Fruit fly (Drosophila melanogaster) whole organism, pupa: Measurements from ENCODE around the gene CG18810.

ENCODE experiments used
- CG10348 ChIP-seq: fragments of 200-800 bp; sonication (Bioruptor generic); IDR thresholded peaks from 2 replicates; pipeline ENCODE4 v1.3.6; 2022; ENCODE audit warnings: missing biosample characterization, missing genetic modification characterization
- CG12605 ChIP-seq: fragments of 200-800 bp; sonication (Bioruptor generic); IDR thresholded peaks from 2 replicates; pipeline ENCODE4 v1.3.6; 2022; ENCODE audit warnings: missing biosample characterization, missing genetic modification characterization
- CG13204 ChIP-seq: fragments of 200-800 bp; sonication (Bioruptor generic); optimal IDR thresholded peaks from 2 replicates; lab custom pipeline; 2018; ENCODE audit warnings: missing biosample characterization, mild to moderate bottlenecking, missing genetic modification characterization, moderate library complexity
- CG14655 ChIP-seq: fragments of 200-800 bp; sonication (Bioruptor generic); optimal IDR thresholded peaks from 3 replicates; lab custom pipeline; 2017; ENCODE audit warnings: mild to moderate bottlenecking, missing biosample characterization, missing genetic modification reagents, missing genetic modification characterization
- CG15710 ChIP-seq: fragments of 200-800 bp; sonication (Bioruptor generic); optimal IDR thresholded peaks from 2 replicates; lab custom pipeline; 2018; ENCODE audit warnings: missing biosample characterization, mild to moderate bottlenecking, missing genetic modification characterization, moderate library complexity
- CG17806 ChIP-seq: fragments of 200-800 bp; sonication (Bioruptor generic); optimal IDR thresholded peaks from 2 replicates; lab custom pipeline; 2018; ENCODE audit warnings: missing biosample characterization, mild to moderate bottlenecking, missing genetic modification characterization, moderate library complexity
- CG32121 ChIP-seq: fragments of 200-800 bp; sonication (Bioruptor generic); IDR thresholded peaks from 2 replicates; pipeline ENCODE4 v1.3.6; 2022; ENCODE audit warnings: missing biosample characterization, missing genetic modification characterization
- CG34367 ChIP-seq: fragments of 200-800 bp; sonication (Bioruptor generic); optimal IDR thresholded peaks from 2 replicates; lab custom pipeline; 2018; ENCODE audit warnings: missing biosample characterization, mild to moderate bottlenecking, missing genetic modification characterization
- CG4496 ChIP-seq: fragments of 200-800 bp; sonication (Bioruptor generic); IDR thresholded peaks from 3 replicates; pipeline ENCODE4 v1.3.6; 2022; ENCODE audit warnings: missing biosample characterization, missing genetic modification characterization
- CG8159 ChIP-seq: fragments of 200-800 bp; sonication (Bioruptor generic); optimal IDR thresholded peaks from 3 replicates; lab custom pipeline; 2018; ENCODE audit warnings: missing biosample characterization, mild to moderate bottlenecking, missing genetic modification characterization, moderate library complexity
- CG8301 ChIP-seq: fragments of 200-800 bp; sonication (Bioruptor generic); optimal IDR thresholded peaks from 2 replicates; lab custom pipeline; 2018; ENCODE audit warnings: missing biosample characterization, mild to moderate bottlenecking, missing genetic modification characterization
- CG9948 ChIP-seq: fragments of 200-800 bp; sonication (Bioruptor generic); optimal IDR thresholded peaks from 2 replicates; lab custom pipeline; 2018; ENCODE audit warnings: missing biosample characterization, mild to moderate bottlenecking, missing genetic modification characterization, moderate library complexity
- D1 ChIP-seq: fragments of 200-800 bp; sonication (Bioruptor generic); optimal IDR thresholded peaks from 2 replicates; lab custom pipeline; 2018; ENCODE audit warnings: missing biosample characterization, mild to moderate bottlenecking, missing genetic modification characterization, moderate library complexity
- EcR ChIP-seq: fragments of 200-800 bp; sonication (Bioruptor generic); optimal IDR thresholded peaks from 3 replicates; lab custom pipeline; 2019; ENCODE audit warnings: missing biosample characterization, missing genetic modification characterization, mild to moderate bottlenecking, moderate library complexity, missing genetic modification reagents
- Ets98B ChIP-seq: fragments of 200-800 bp; sonication (Bioruptor generic); IDR thresholded peaks from 2 replicates; pipeline ENCODE4 v1.3.6; 2022; ENCODE audit warnings: missing biosample characterization, missing genetic modification characterization
- Pif1A ChIP-seq: fragments of 200-800 bp; sonication (Bioruptor generic); optimal IDR thresholded peaks from 3 replicates; lab custom pipeline; 2016; ENCODE audit warnings: missing biosample characterization, missing genetic modification characterization
- Pif1B ChIP-seq: fragments of 200-800 bp; sonication (Bioruptor generic); optimal IDR thresholded peaks from 3 replicates; lab custom pipeline; 2016; ENCODE audit warnings: missing biosample characterization, missing genetic modification characterization
- Snoo ChIP-seq: fragments of 200-800 bp; sonication (Bioruptor generic); optimal IDR thresholded peaks from 3 replicates; lab custom pipeline; 2017; ENCODE audit warnings: missing biosample characterization, mild to moderate bottlenecking, missing genetic modification characterization, inconsistent platforms
- fd96Ca ChIP-seq: fragments of 200-800 bp; sonication (Bioruptor generic); IDR thresholded peaks from 3 replicates; pipeline ENCODE4 v1.3.6; 2022; ENCODE audit warnings: missing biosample characterization, missing genetic modification characterization
- gl ChIP-seq: fragments of 200-800 bp; sonication (Bioruptor generic); optimal IDR thresholded peaks from 2 replicates; lab custom pipeline; 2018; ENCODE audit warnings: missing biosample characterization, mild to moderate bottlenecking, missing genetic modification characterization
- rn ChIP-seq: fragments of 200-800 bp; sonication (Bioruptor generic); IDR thresholded peaks from 2 replicates; pipeline ENCODE4 v1.3.6; 2022; ENCODE audit warnings: missing biosample characterization, missing genetic modification characterization

Gene CG18810

dm6 chr2L:20656110-20656509 lies 7.4 kb downstream of the CG18810 start, which contains the start of the genes brun and CG2614:
Gene brun, minus strand, starts transcription at chr2L:20656178.
Gene CG2614, plus strand, starts transcription at chr2L:20656426.
- TF ChIP-seq CG32121 (GFP tag; lab: Robert Waterston, UW) (peak; percentile 60), CG34367 (no peak), EcR (GFP tag; lab: Kevin White, UChicago) (peak; percentile 79), CG10348 (GFP tag; lab: Robert Waterston, UW) (no peak), fd96Ca (GFP tag; lab: Robert Waterston, UW) (peak; percentile 8; the same call in 1 of the 3 replicates), D1 (tag; lab: Kevin White, UChicago) (no peak), CG15710 (tag; lab: Kevin White, UChicago) (peak; percentile 37), CG17806 (tag; lab: Kevin White, UChicago) (peak; percentile 22), Ets98B (GFP tag; lab: Robert Waterston, UW) (peak; percentile 45), gl (tag; lab: Kevin White, UChicago) (no peak)

DNA sequence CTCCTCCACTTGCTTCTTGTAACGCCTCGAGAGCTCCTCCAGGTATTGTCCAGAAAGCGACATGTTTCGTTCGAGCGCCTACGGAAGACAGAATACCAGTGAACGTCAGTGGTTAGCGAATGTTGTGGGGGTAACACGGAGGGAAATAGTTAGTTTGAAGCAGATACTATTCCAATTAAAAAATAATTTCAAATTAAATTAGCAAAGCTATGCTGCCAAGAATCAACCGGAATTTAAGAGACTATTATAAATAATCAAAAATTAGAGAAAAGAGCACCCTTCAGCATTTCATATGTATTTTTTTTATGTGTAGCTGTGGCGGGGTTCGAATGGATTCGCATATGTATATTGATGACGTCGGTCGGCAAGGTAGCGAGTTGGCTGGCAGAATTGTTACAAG lies 12.4 kb downstream of the CG18810 start:
- TF ChIP-seq Ets98B (GFP tag; lab: Robert Waterston, UW) (peak; percentile 28; the same call in 1 of the 2 replicates), EcR (GFP tag; lab: Kevin White, UChicago) (no peak), CG4496 (peak; percentile 36; the same call in 1 of the 3 replicates), CG34367 (no peak)

DNA sequence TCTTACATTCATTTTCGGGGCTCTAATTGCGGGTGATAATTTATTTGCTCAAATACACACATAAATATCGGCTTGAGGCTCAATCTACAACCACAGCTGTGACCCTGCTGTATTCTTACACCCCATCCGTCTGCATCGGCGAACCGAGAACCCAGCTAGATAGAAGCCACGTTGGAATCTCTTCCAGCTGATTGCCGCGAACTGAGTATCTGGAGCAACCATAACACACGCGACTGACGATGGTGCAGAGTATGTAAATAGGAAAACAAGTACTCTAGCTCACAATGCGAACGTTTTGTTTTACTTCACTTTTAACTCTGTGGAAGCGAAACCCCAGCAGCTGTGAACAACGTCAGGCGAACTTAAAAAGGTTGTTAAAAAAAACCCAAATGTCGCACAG lies 15.7 kb downstream of the CG18810 start:
- TF ChIP-seq Ets98B (GFP tag; lab: Robert Waterston, UW) (no peak), CG8301 (tag; lab: Kevin White, UChicago) (no peak), CG14655 (GFP tag; lab: Kevin White, UChicago) (no peak), CG10348 (GFP tag; lab: Robert Waterston, UW) (no peak), CG15710 (tag; lab: Kevin White, UChicago) (no peak), CG9948 (tag; lab: Kevin White, UChicago) (no peak)
- TF ChIP-seq, all 21 proteins: peak for 0

DNA sequence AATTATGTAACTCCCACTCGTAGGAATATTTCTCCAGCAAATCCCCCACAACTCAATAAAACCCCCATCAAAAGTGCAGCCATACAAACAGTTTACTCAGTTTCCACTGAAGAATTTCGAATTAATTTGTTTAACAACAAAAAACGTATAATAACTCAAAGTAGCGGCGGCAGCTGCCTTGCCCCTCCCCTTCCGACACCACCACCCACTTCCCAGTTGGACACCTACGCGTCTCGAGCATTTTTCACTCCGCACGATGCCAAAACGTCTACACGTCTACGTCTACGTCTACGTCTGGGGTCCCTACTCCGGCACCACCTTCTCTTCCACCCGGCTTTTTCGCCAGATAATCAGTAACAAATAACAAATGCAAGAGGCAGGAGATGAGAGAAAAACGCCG lies 22.5 kb downstream of the CG18810 start:
- TF ChIP-seq Ets98B (GFP tag; lab: Robert Waterston, UW), result 0 out of 2 replicates have a peak, but pooled peaks have one; percentile 15
- TF ChIP-seq EcR (GFP tag; lab: Kevin White, UChicago), result no peak

dm6 chr2L:20673737-20674461 lies 25.2 kb downstream of the CG18810 start:
- TF ChIP-seq CG14655 (GFP tag; lab: Kevin White, UChicago) (no peak), CG32121 (GFP tag; lab: Robert Waterston, UW) (0 out of 2 replicates have a peak, but pooled peaks have one; percentile 24), Pif1B (GFP tag; lab: Kevin White, UChicago) (no peak), gl (tag; lab: Kevin White, UChicago) (no peak), CG4496 (no peak), CG34367 (no peak), CG12605 (GFP tag; lab: Robert Waterston, UW) (no peak), Pif1A (GFP tag; lab: Kevin White, UChicago) (no peak), EcR (GFP tag; lab: Kevin White, UChicago) (peak; percentile 17), Snoo (tag; lab: Kevin White, UChicago) (no peak), D1 (tag; lab: Kevin White, UChicago) (no peak), CG15710 (tag; lab: Kevin White, UChicago) (no peak), CG13204 (GFP tag; lab: Kevin White, UChicago) (no peak)

dm6 chr2L:20674718-20675117 lies 26.0 kb downstream of the CG18810 start:
- TF ChIP-seq Pif1B (GFP tag; lab: Kevin White, UChicago) (no peak), Snoo (tag; lab: Kevin White, UChicago) (no peak), EcR (GFP tag; lab: Kevin White, UChicago) (no peak), CG9948 (tag; lab: Kevin White, UChicago) (no peak), rn (no peak), CG8301 (tag; lab: Kevin White, UChicago) (no peak), CG34367 (no peak), D1 (tag; lab: Kevin White, UChicago) (no peak), CG13204 (GFP tag; lab: Kevin White, UChicago) (no peak), Ets98B (GFP tag; lab: Robert Waterston, UW) (no peak), CG15710 (tag; lab: Kevin White, UChicago) (no peak), CG14655 (GFP tag; lab: Kevin White, UChicago) (no peak)
- TF ChIP-seq, all 21 proteins: peak for 0

DNA sequence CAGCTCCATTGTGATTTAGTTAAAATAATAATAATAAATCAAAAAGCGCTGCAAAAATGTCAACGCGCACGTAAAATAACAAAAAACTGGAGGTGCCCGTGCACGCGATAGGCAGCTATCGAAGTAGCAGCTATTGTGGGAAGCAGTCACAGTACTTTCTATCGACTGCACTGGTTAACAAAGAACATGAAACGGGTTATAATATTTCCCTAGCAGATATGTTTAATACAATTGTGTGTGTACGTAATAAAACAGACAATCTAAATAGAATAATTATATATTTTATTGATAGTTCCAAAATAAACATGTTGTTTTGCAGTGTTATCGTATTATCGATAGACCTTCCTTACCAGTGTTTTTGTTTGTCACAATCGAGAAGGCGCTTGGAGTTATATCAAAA lies 27.2 kb downstream of the CG18810 start, which contains the start of the genes CG31678 and IKKepsilon:
TSS of gene CG31678 (minus strand) at position 67 of the 400 bp plus-strand sequence.
TSS of gene IKKepsilon (plus strand) at position 171 of the 400 bp plus-strand sequence.
- TF ChIP-seq CG4496 (peak; percentile 44; the same call in 1 of the 3 replicates), CG34367 (peak; percentile 28), Pif1A (GFP tag; lab: Kevin White, UChicago) (no peak), gl (tag; lab: Kevin White, UChicago) (no peak), rn (0 out of 2 replicates have a peak, but pooled peaks have one; percentile 10), CG8159 (peak; percentile 43), CG32121 (GFP tag; lab: Robert Waterston, UW) (0 out of 2 replicates have a peak, but pooled peaks have one; percentile 26), Pif1B (GFP tag; lab: Kevin White, UChicago) (no peak), fd96Ca (GFP tag; lab: Robert Waterston, UW) (no peak), CG12605 (GFP tag; lab: Robert Waterston, UW) (peak; percentile 29; the same call in 1 of the 2 replicates), CG8301 (tag; lab: Kevin White, UChicago) (peak; percentile 25), EcR (GFP tag; lab: Kevin White, UChicago) (peak; percentile 30), CG14655 (GFP tag; lab: Kevin White, UChicago) (no peak), CG10348 (GFP tag; lab: Robert Waterston, UW) (no peak), Ets98B (GFP tag; lab: Robert Waterston, UW) (peak; percentile 59), CG9948 (tag; lab: Kevin White, UChicago) (peak; percentile 29), Snoo (tag; lab: Kevin White, UChicago) (peak; percentile 45), CG13204 (GFP tag; lab: Kevin White, UChicago) (no peak), D1 (tag; lab: Kevin White, UChicago) (no peak), CG17806 (tag; lab: Kevin White, UChicago) (peak; percentile 39), CG15710 (tag; lab: Kevin White, UChicago) (peak; percentile 46)
